ENCODE assay signal across 1 fruit fly cellular context in the genomic region with DNA sequence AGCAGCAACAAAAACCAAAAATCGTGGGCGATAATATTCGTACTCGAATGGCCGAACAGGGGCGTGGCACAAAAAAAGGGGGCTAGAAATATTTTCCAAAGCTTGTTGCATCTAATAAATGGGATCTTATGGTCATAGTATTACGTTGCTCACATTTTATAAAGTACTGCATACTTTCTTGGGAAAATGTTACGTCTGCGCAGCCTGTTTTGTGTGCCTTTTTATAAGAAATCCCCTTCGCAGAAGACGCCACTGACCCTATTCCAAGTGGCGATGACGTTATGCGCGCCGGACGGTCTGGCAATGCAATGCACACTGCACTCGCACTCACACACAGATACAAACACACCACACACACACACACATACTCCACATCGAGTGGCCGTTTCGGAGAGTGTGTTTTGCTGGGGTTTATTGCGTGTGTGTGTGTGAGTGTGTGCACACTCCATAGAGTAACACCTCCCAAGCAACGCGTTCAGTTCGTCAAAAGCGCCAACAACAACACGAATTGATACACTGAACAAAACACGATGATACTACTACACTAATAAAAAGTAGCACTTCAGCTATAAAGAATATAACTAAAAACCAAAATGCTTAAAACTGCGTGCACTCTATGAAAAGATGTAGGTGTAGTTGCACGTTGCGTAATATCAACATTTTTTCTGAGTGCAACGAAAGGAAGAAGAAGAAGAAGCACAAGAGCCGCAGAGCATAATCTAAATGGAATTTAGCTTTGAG.
TF ChIP-seq lines count a peak whose summit lies in the region.

No protein-coding gene starts in this region.

TF ChIP-seq in whole organism, embryonic, 481 proteins besides CTCF, POLR2A, EP300 and RAD21 (continued from another document and continues in another):
- TF ChIP-seq chinmo (GFP tag; IDR thresholded peaks at IDR 0.05; lab: Robert Waterston, UW; ENCODE audit: partially characterized antibody) (no peak), NC2β (GFP tag; optimal IDR thresholded peaks at IDR 0.05; lab: Kevin White, UChicago) (peak; percentile 86), kay (GFP tag; optimal IDR thresholded peaks at IDR 0.05; lab: Kevin White, UChicago) (peak; percentile 45), CG18619 (GFP tag; optimal IDR thresholded peaks at IDR 0.05; lab: Kevin White, UChicago) (peak; percentile 48), CG8359 (GFP tag; optimal IDR thresholded peaks at IDR 0.05; lab: Kevin White, UChicago; ENCODE audit: borderline replicate concordance) (peak; percentile 68), CG1792 (GFP tag; optimal IDR thresholded peaks at IDR 0.05; lab: Kevin White, UChicago) (peak; percentile 80), CG7839 (tag; optimal IDR thresholded peaks at IDR 0.05; lab: Kevin White, UChicago) (peak; percentile 85), H15 (GFP tag; IDR thresholded peaks at IDR 0.05; lab: Robert Waterston, UW) (peak; percentile 83), CG32767 (GFP tag; IDR thresholded peaks at IDR 0.05; lab: Robert Waterston, UW) (peak; percentile 76), CG7271 (tag; optimal IDR thresholded peaks at IDR 0.05; lab: Kevin White, UChicago) (peak; percentile 55), peb (GFP tag; IDR thresholded peaks at IDR 0.05; lab: Robert Waterston, UW) (peak; percentile 89), Med (GFP tag; lab: Kevin White, UChicago) (peak; percentile 95), p53 (GFP tag; optimal IDR thresholded peaks at IDR 0.05; lab: Kevin White, UChicago) (peak; percentile 37), Drgx (GFP tag; IDR thresholded peaks at IDR 0.05; lab: Robert Waterston, UW) (peak; percentile 87), CG4404 (GFP tag; IDR thresholded peaks at IDR 0.05; lab: Robert Waterston, UW) (peak; percentile 87), Mrtf (GFP tag; IDR thresholded peaks at IDR 0.05; lab: Robert Waterston, UW) (peak; percentile 84), fd96Cb (tag; optimal IDR thresholded peaks at IDR 0.05; lab: Kevin White, UChicago) (peak; percentile 90), bbx (GFP tag; IDR thresholded peaks at IDR 0.05; lab: Robert Waterston, UW; ENCODE audit: partially characterized antibody) (no peak), jumu (GFP tag; optimal IDR thresholded peaks at IDR 0.05; lab: Kevin White, UChicago) (peak; percentile 78), CG15696 (tag; optimal IDR thresholded peaks at IDR 0.05; lab: Kevin White, UChicago) (peak; percentile 87), CG4282 (GFP tag; optimal IDR thresholded peaks at IDR 0.05; lab: Kevin White, UChicago) (peak; percentile 56), Spps (tag; optimal IDR thresholded peaks at IDR 0.05; lab: Kevin White, UChicago) (peak; percentile 79), CG12219 (GFP tag; optimal IDR thresholded peaks at IDR 0.05; lab: Kevin White, UChicago) (peak; percentile 74), CG9609 (GFP tag; optimal IDR thresholded peaks at IDR 0.05; lab: Kevin White, UChicago) (peak; percentile 83), dati (GFP tag; IDR thresholded peaks at IDR 0.05; lab: Robert Waterston, UW) (peak; percentile 77; the same call in 1 of the 2 replicates), pb (GFP tag; optimal IDR thresholded peaks at IDR 0.05; lab: Kevin White, UChicago) (peak; percentile 71), ftz-f1 (GFP tag; optimal IDR thresholded peaks at IDR 0.05; lab: Kevin White, UChicago) (no peak), row (GFP tag; IDR thresholded peaks at IDR 0.05; lab: Robert Waterston, UW) (peak; percentile 79), CG3065 (GFP tag; optimal IDR thresholded peaks at IDR 0.05; lab: Kevin White, UChicago) (peak; percentile 62), CG12744 (GFP tag; optimal IDR thresholded peaks at IDR 0.05; lab: Kevin White, UChicago) (peak; percentile 63), pum (GFP tag; optimal IDR thresholded peaks at IDR 0.05; lab: Kevin White, UChicago) (peak; percentile 85), br (optimal IDR thresholded peaks at IDR 0.05; lab: Kevin White, UChicago) (no peak), CG8388 (GFP tag; optimal IDR thresholded peaks at IDR 0.05; lab: Kevin White, UChicago) (peak; percentile 81), CG9932 (GFP tag; IDR thresholded peaks at IDR 0.05; lab: Robert Waterston, UW) (no peak), CG12104 (GFP tag; optimal IDR thresholded peaks at IDR 0.05; lab: Kevin White, UChicago) (peak; percentile 62), NFAT (GFP tag; IDR thresholded peaks at IDR 0.05; lab: Robert Waterston, UW) (peak; percentile 34; the same call in 1 of the 2 replicates), Hsf (GFP tag; optimal IDR thresholded peaks at IDR 0.05; lab: Kevin White, UChicago) (peak; percentile 80), dan (GFP tag; IDR thresholded peaks at IDR 0.05; lab: Robert Waterston, UW) (peak; percentile 77), CG1832 (GFP tag; optimal IDR thresholded peaks at IDR 0.05; lab: Kevin White, UChicago) (no peak), CG10366 (GFP tag; IDR thresholded peaks at IDR 0.05; lab: Robert Waterston, UW) (peak; percentile 84), Hand (GFP tag; optimal IDR thresholded peaks at IDR 0.05; lab: Kevin White, UChicago) (no peak), CG9817 (tag; optimal IDR thresholded peaks at IDR 0.05; lab: Kevin White, UChicago) (peak; percentile 69), Hr51 (GFP tag; optimal IDR thresholded peaks at IDR 0.05; lab: Kevin White, UChicago) (peak; percentile 62 to 81), lab (GFP tag; optimal IDR thresholded peaks at IDR 0.05; lab: Kevin White, UChicago) (peak; percentile 56), emc (GFP tag; optimal IDR thresholded peaks at IDR 0.05; lab: Kevin White, UChicago) (peak; percentile 57), twi (tag; optimal IDR thresholded peaks at IDR 0.05; lab: Kevin White, UChicago) (peak; percentile 70), mam (GFP tag; optimal IDR thresholded peaks at IDR 0.05; lab: Kevin White, UChicago) (peak; percentile 57), CG14050 (GFP tag; IDR thresholded peaks at IDR 0.05; lab: Robert Waterston, UW) (peak; percentile 74), CG6272 (GFP tag; IDR thresholded peaks at IDR 0.05; lab: Robert Waterston, UW) (peak; percentile 85), gsb (GFP tag; IDR thresholded peaks at IDR 0.05; lab: Robert Waterston, UW) (peak; percentile 33; the same call in 1 of the 2 replicates), CG15479 (GFP tag; optimal IDR thresholded peaks at IDR 0.05; lab: Kevin White, UChicago) (no peak), CG16815 (GFP tag; optimal IDR thresholded peaks at IDR 0.05; lab: Kevin White, UChicago) (peak; percentile 76), Rfx (GFP tag; IDR thresholded peaks at IDR 0.05; lab: Robert Waterston, UW) (peak; percentile 34; the same call in 1 of the 2 replicates), ac (GFP tag; optimal IDR thresholded peaks at IDR 0.05; lab: Kevin White, UChicago) (peak; percentile 73), CG12942 (GFP tag; optimal IDR thresholded peaks at IDR 0.05; lab: Kevin White, UChicago) (peak; percentile 73), Hey (tag; optimal IDR thresholded peaks at IDR 0.05; lab: Kevin White, UChicago) (no peak), disco-r (GFP tag; optimal IDR thresholded peaks at IDR 0.05; lab: Kevin White, UChicago) (peak; percentile 72), CG13894 (tag; optimal IDR thresholded peaks at IDR 0.05; lab: Kevin White, UChicago) (no peak), crc (GFP tag; optimal IDR thresholded peaks at IDR 0.05; lab: Kevin White, UChicago) (peak; percentile 73), dm (GFP tag; optimal IDR thresholded peaks at IDR 0.05; lab: Kevin White, UChicago) (peak; percentile 48), Xbp1 (GFP tag; optimal IDR thresholded peaks at IDR 0.05; lab: Kevin White, UChicago) (peak; percentile 84), gce (GFP tag; IDR thresholded peaks at IDR 0.05; lab: Robert Waterston, UW) (peak; percentile 84), CG12071 (GFP tag; optimal IDR thresholded peaks at IDR 0.05; lab: Kevin White, UChicago) (peak; percentile 77), Neu2 (GFP tag; optimal IDR thresholded peaks at IDR 0.05; lab: Kevin White, UChicago; ENCODE audit: borderline replicate concordance) (no peak), Antp (GFP tag; optimal IDR thresholded peaks at IDR 0.05; lab: Kevin White, UChicago) (peak; percentile 83), ato (GFP tag; IDR thresholded peaks at IDR 0.05; lab: Robert Waterston, UW; ENCODE audit: partially characterized antibody) (no peak), Fer2 (tag; optimal IDR thresholded peaks at IDR 0.05; lab: Kevin White, UChicago) (peak; percentile 30), Pdp1 (GFP tag; optimal IDR thresholded peaks at IDR 0.05; lab: Kevin White, UChicago) (peak; percentile 66 to 75), Scr (GFP tag; IDR thresholded peaks at IDR 0.05; lab: Robert Waterston, UW; ENCODE audit: partially characterized antibody) (no peak), rib (GFP tag; IDR thresholded peaks at IDR 0.05; lab: Robert Waterston, UW) (no peak), CG10959 (GFP tag; IDR thresholded peaks at IDR 0.05; lab: Robert Waterston, UW) (peak; percentile 85), sens (GFP tag; lab: Kevin White, UChicago) (peak; percentile 98), CG18599 (GFP tag; optimal IDR thresholded peaks at IDR 0.05; lab: Kevin White, UChicago) (peak; percentile 41), sr (GFP tag; IDR thresholded peaks at IDR 0.05; lab: Robert Waterston, UW) (peak; percentile 70; the same call in 1 of the 3 replicates), CG7786 (GFP tag; optimal IDR thresholded peaks at IDR 0.05; lab: Kevin White, UChicago) (peak; percentile 76), Oaz (GFP tag; IDR thresholded peaks at IDR 0.05; lab: Robert Waterston, UW) (peak; percentile 39), repo (GFP tag; optimal IDR thresholded peaks at IDR 0.05; lab: Kevin White, UChicago) (peak; percentile 83), Aef1 (GFP tag; IDR thresholded peaks at IDR 0.05; lab: Robert Waterston, UW) (peak; percentile 63), CG5180 (GFP tag; optimal IDR thresholded peaks at IDR 0.05; lab: Kevin White, UChicago) (peak; percentile 46), gcm (GFP tag; optimal IDR thresholded peaks at IDR 0.05; lab: Kevin White, UChicago) (peak; percentile 77), CG17612 (GFP tag; IDR thresholded peaks at IDR 0.05; lab: Robert Waterston, UW) (peak; percentile 69), Gsc (GFP tag; IDR thresholded peaks at IDR 0.05; lab: Robert Waterston, UW) (peak; percentile 85), pros (GFP tag; optimal IDR thresholded peaks at IDR 0.05; lab: Kevin White, UChicago) (peak; percentile 47), fd64A (GFP tag; optimal IDR thresholded peaks at IDR 0.05; lab: Kevin White, UChicago) (peak; percentile 56), nom (GFP tag; optimal IDR thresholded peaks at IDR 0.05; lab: Kevin White, UChicago) (peak; percentile 66), CG7963 (GFP tag; IDR thresholded peaks at IDR 0.05; lab: Robert Waterston, UW; ENCODE audit: partially characterized antibody) (no peak), Atf3 (GFP tag; optimal IDR thresholded peaks at IDR 0.05; lab: Kevin White, UChicago) (peak; percentile 77), usp (GFP tag; optimal IDR thresholded peaks at IDR 0.05; lab: Kevin White, UChicago) (no peak), CG14710 (tag; optimal IDR thresholded peaks at IDR 0.05; lab: Kevin White, UChicago) (peak; percentile 87), Lhr (GFP tag; optimal IDR thresholded peaks at IDR 0.05; lab: Kevin White, UChicago) (peak; percentile 68), NK7.1 (GFP tag; optimal IDR thresholded peaks at IDR 0.05; lab: Kevin White, UChicago) (peak; percentile 83), HmgZ (tag; optimal IDR thresholded peaks at IDR 0.05; lab: Kevin White, UChicago) (peak; percentile 45), CG8089 (GFP tag; optimal IDR thresholded peaks at IDR 0.05; lab: Kevin White, UChicago) (peak; percentile 85), NC2α (GFP tag; optimal IDR thresholded peaks at IDR 0.05; lab: Kevin White, UChicago) (peak; percentile 73), psq (GFP tag; optimal IDR thresholded peaks at IDR 0.05; lab: Kevin White, UChicago) (no peak), CG12659 (GFP tag; optimal IDR thresholded peaks at IDR 0.05; lab: Kevin White, UChicago) (peak; percentile 64), phol (tag; optimal IDR thresholded peaks at IDR 0.05; lab: Kevin White, UChicago) (peak; percentile 88), CG10543 (GFP tag; optimal IDR thresholded peaks at IDR 0.05; lab: Kevin White, UChicago) (peak; percentile 46), vfl (GFP tag; optimal IDR thresholded peaks at IDR 0.05; lab: Kevin White, UChicago) (no peak), CG10274 (GFP tag; optimal IDR thresholded peaks at IDR 0.05; lab: Kevin White, UChicago) (peak; percentile 60), Sox100B (GFP tag; optimal IDR thresholded peaks at IDR 0.05; lab: Kevin White, UChicago) (peak; percentile 63), HLH54F (GFP tag; optimal IDR thresholded peaks at IDR 0.05; lab: Kevin White, UChicago) (peak; percentile 36), CG31365 (tag; optimal IDR thresholded peaks at IDR 0.05; lab: Kevin White, UChicago) (peak; percentile 48), so (GFP tag; IDR thresholded peaks at IDR 0.05; lab: Robert Waterston, UW) (peak; percentile 64; the same call in 1 of the 3 replicates), onecut (GFP tag; IDR thresholded peaks at IDR 0.05; lab: Robert Waterston, UW) (peak; percentile 72), Doc2 (GFP tag; IDR thresholded peaks at IDR 0.05; lab: Robert Waterston, UW) (no peak), gsb-n (tag; optimal IDR thresholded peaks at IDR 0.05; lab: Kevin White, UChicago) (peak; percentile 83), CG6254 (GFP tag; optimal IDR thresholded peaks at IDR 0.05; lab: Kevin White, UChicago) (peak; percentile 73), CG14860 (GFP tag; IDR thresholded peaks at IDR 0.05; lab: Robert Waterston, UW; ENCODE audit: partially characterized antibody) (no peak), HLHmδ (GFP tag; optimal IDR thresholded peaks at IDR 0.05; lab: Kevin White, UChicago) (no peak), CG2875 (GFP tag; optimal IDR thresholded peaks at IDR 0.05; lab: Kevin White, UChicago) (peak; percentile 75), toy (GFP tag; IDR thresholded peaks at IDR 0.05; lab: Robert Waterston, UW) (0 out of 2 replicates have a peak, but pooled peaks have one; percentile 16), chn (GFP tag; optimal IDR thresholded peaks at IDR 0.05; lab: Kevin White, UChicago) (peak; percentile 83), lola (GFP tag; optimal IDR thresholded peaks at IDR 0.05; lab: Kevin White, UChicago) (peak in 1 of 3 experiments; percentile 83), CG1647 (GFP tag; optimal IDR thresholded peaks at IDR 0.05; lab: Kevin White, UChicago) (peak; percentile 72), danr (GFP tag; IDR thresholded peaks at IDR 0.05; lab: Robert Waterston, UW) (peak; percentile 79), ERR (GFP tag; optimal IDR thresholded peaks at IDR 0.05; lab: Kevin White, UChicago) (peak; percentile 43), CG11504 (tag; optimal IDR thresholded peaks at IDR 0.05; lab: Kevin White, UChicago) (peak; percentile 83), pan (optimal IDR thresholded peaks at IDR 0.05; lab: Kevin White, UChicago) (no peak), pan (GFP tag; optimal IDR thresholded peaks at IDR 0.05 in 1 of 2, IDR thresholded peaks at IDR 0.05 in 1 of 2) (peak in 1 of 2 experiments; percentile 85), nerfin-2 (GFP tag; IDR thresholded peaks at IDR 0.05; lab: Robert Waterston, UW; ENCODE audit: partially characterized antibody) (no peak)
